Worm (Caenorhabditis elegans) whole organism, L2 larva: Measurements from ENCODE around the gene K09C6.8.

Source experiments
- ama-1 ChIP-seq: fragments of 150-350 bp; optimal IDR thresholded peaks from 2 replicates; lab custom pipeline; 2018; ENCODE audit warnings: inconsistent platforms
- egl-27 ChIP-seq: sonication (generic microtip); optimal IDR thresholded peaks from 3 replicates; lab custom pipeline; 2017; ENCODE audit warnings: missing biosample characterization, missing genetic modification reagents, missing genetic modification characterization
- nhr-237 ChIP-seq: fragments of 150-350 bp; optimal IDR thresholded peaks from 2 replicates; lab custom pipeline; 2014; ENCODE audit warnings: missing biosample characterization, missing genetic modification characterization
- nhr-25 ChIP-seq: fragments of 150-350 bp; sonication (generic microtip); optimal IDR thresholded peaks from 3 replicates; lab custom pipeline; 2014; ENCODE audit warnings: missing biosample characterization, missing genetic modification characterization
- nhr-77 ChIP-seq: fragments of 150-350 bp; optimal IDR thresholded peaks from 2 replicates; lab custom pipeline; 2014; ENCODE audit warnings: missing biosample characterization, missing genetic modification characterization
- sem-4 ChIP-seq: fragments of 150-350 bp; optimal IDR thresholded peaks from 2 replicates; lab custom pipeline; 2014; ENCODE audit warnings: missing biosample characterization, missing genetic modification reagents, missing genetic modification characterization
- snpc-4 ChIP-seq: fragments of 150-350 bp; optimal IDR thresholded peaks from 2 replicates; lab custom pipeline; 2014; ENCODE audit warnings: missing biosample characterization, missing genetic modification characterization
- unc-39 ChIP-seq: fragments of 150-350 bp; optimal IDR thresholded peaks from 2 replicates; lab custom pipeline; 2014; ENCODE audit warnings: missing biosample characterization, missing genetic modification characterization
- unc-55 ChIP-seq: fragments of 150-350 bp; sonication (generic microtip); optimal IDR thresholded peaks from 3 replicates; lab custom pipeline; 2014; ENCODE audit warnings: missing biosample characterization, missing genetic modification reagents, missing genetic modification characterization
- ztf-1 ChIP-seq: fragments of 200-800 bp; sonication (Bioruptor generic); conservative IDR thresholded peaks from 2 replicates; pipeline ENCODE4 v1.3.6; 2022; ENCODE audit warnings: missing genetic modification characterization, missing compliant biosample characterization
- ztf-11 ChIP-seq: sonication (generic microtip); optimal IDR thresholded peaks from 2 replicates; lab custom pipeline; 2017; ENCODE audit warnings: missing biosample characterization, missing genetic modification characterization
- ztf-4 ChIP-seq: fragments of 150-350 bp; optimal IDR thresholded peaks from 2 replicates; lab custom pipeline; 2014; ENCODE audit warnings: missing biosample characterization, missing genetic modification characterization

DNA sequence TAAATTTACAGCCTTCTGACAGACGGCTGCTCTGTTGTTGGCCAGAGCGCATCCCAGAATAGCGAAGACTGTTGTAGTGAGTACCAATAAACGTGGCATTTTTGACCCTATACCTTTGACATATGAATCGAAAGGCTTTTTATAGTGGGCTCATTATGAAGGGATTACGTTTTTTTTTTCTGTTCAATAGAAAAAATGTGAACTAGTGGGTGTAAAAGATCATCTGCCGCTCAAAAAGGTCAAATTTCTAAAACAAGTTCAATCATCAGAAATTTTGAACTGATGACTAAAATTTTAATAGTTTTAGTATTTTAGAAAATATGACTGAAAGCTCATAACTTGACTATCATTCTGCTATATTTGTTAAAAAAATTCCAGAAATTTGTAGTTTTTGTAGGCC is 11.9 kb upstream of the K09C6.8 start, which contains the start of gene K09C6.9:
- no peak for TF ChIP-seq nhr-237 (tag; lab: Kevin White, UChicago)
- TF ChIP-seq nhr-25 (tag; lab: Kevin White, UChicago): no peak
- no peak for TF ChIP-seq egl-27 (tag; lab: Kevin White, UChicago)
- no peak for TF ChIP-seq unc-55 (GFP tag; lab: Kevin White, UChicago)
- TF ChIP-seq ztf-11 (tag; lab: Kevin White, UChicago): no peak
- no peak for TF ChIP-seq ztf-1 (GFP tag; lab: Robert Waterston, UW)
- no peak for TF ChIP-seq unc-39 (tag; lab: Kevin White, UChicago)
- no peak for TF ChIP-seq ama-1
- TF ChIP-seq snpc-4: no peak
- TF ChIP-seq sem-4: no peak
- TF ChIP-seq ztf-4 (tag; lab: Kevin White, UChicago): no peak
- no peak for TF ChIP-seq nhr-77
